Worm (Caenorhabditis elegans): ENCODE data around the gene pdha-1.
A peak's percentile ranks its signal among the peaks of the same experiment; 100 is the strongest.

pdha-1 gene

DNA sequence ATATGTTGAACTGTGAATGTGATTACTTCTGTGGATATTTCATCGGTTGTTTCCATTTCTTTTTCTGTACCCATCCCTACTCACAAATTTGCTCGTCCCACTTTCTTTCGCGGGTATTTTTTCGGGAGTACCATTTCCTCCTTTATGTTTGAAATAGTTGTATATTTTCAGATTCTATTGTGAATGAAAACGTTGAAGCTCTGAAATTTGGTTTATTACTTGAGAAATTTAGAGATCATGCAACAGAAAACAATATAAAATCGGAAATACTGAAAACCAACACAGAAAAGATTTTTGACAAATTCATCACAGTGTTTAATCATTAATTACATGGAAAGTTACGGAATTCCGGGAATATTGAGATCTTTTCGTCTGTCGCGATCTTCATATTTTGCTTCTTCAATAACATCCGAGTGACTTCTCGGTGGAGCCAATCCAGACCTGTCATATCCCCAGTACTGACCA lies 45.5 kb upstream of the pdha-1 start:
- TF ChIP-seq mdl-1 (tag; optimal IDR thresholded peaks at IDR 0.05), result no peak
- TF ChIP-seq nhr-25 (tag; optimal IDR thresholded peaks at IDR 0.05), result peak; percentile 36
- peak; percentile 15 for TF ChIP-seq F13H6.1 (tag; optimal IDR thresholded peaks at IDR 0.05)
- peak; percentile 14 for TF ChIP-seq blmp-1 (tag; optimal IDR thresholded peaks at IDR 0.05; ENCODE audit: insufficient read depth)
- TF ChIP-seq sem-4 (tag; optimal IDR thresholded peaks at IDR 0.05), result no peak
- no peak for TF ChIP-seq nhr-12 (tag; optimal IDR thresholded peaks at IDR 0.05)
- TF ChIP-seq elt-3 (tag; optimal IDR thresholded peaks at IDR 0.05), result no peak
- peak; percentile 60 for TF ChIP-seq sma-3 (GFP tag; optimal IDR thresholded peaks at IDR 0.05)
- TF ChIP-seq alr-1 (tag; optimal IDR thresholded peaks at IDR 0.05), result no peak
- peak; percentile 58 for TF ChIP-seq ztf-4 (tag; optimal IDR thresholded peaks at IDR 0.05)

DNA sequence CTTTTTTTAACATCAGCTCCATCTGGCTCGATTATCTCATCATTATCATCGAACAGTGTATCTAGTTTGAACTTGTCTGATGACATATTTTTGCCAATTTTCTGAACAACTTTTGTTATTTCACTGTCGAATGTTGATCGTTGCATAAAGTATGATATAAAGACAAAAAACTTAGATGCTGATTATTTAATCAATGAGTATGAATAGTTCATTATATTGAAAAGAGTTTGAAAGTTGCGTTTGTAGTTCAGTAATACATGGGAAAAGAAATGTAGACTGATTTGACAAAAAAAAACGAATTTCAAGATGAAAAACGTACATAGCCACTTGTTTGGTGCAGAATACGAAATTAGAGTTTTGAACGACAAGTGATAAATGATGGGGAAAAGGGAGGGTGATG lies 43.6 kb upstream of the pdha-1 start, which contains the start of gene hda-2:
Gene hda-2, minus strand, starts transcription at position 101 of the 400 bp plus-strand sequence.
- TF ChIP-seq skn-1 (tag; optimal IDR thresholded peaks at IDR 0.05), result no peak
- no peak for TF ChIP-seq nhr-6 (tag; optimal IDR thresholded peaks at IDR 0.05)
- TF ChIP-seq ceh-82 (tag; optimal IDR thresholded peaks at IDR 0.05), result no peak
- TF ChIP-seq nhr-12 (tag; optimal IDR thresholded peaks at IDR 0.05), result no peak
- TF ChIP-seq nhr-237 (tag; optimal IDR thresholded peaks at IDR 0.05), result no peak
- no peak for TF ChIP-seq ztf-11 (tag; optimal IDR thresholded peaks at IDR 0.05)
- no peak for TF ChIP-seq ztf-1 (GFP tag; conservative IDR thresholded peaks at IDR 0.05)
- no peak for TF ChIP-seq mbf-1 (tag; optimal IDR thresholded peaks at IDR 0.05)
- TF ChIP-seq F13H6.1 (tag; optimal IDR thresholded peaks at IDR 0.05), result no peak
- no peak for TF ChIP-seq egl-27 (tag; optimal IDR thresholded peaks at IDR 0.05)
- TF ChIP-seq ZK546.5 (tag; optimal IDR thresholded peaks at IDR 0.05), result no peak
- TF ChIP-seq aly-2 (tag; optimal IDR thresholded peaks at IDR 0.05), result no peak
- no peak for TF ChIP-seq alr-1 (tag; optimal IDR thresholded peaks at IDR 0.05)
- no peak for TF ChIP-seq sma-3 (GFP tag; optimal IDR thresholded peaks at IDR 0.05)
- no peak for TF ChIP-seq peb-1 (tag; optimal IDR thresholded peaks at IDR 0.05)
- no peak for TF ChIP-seq unc-39 (tag; optimal IDR thresholded peaks at IDR 0.05)
- no peak for TF ChIP-seq lin-13 (GFP tag; optimal IDR thresholded peaks at IDR 0.05)

DNA sequence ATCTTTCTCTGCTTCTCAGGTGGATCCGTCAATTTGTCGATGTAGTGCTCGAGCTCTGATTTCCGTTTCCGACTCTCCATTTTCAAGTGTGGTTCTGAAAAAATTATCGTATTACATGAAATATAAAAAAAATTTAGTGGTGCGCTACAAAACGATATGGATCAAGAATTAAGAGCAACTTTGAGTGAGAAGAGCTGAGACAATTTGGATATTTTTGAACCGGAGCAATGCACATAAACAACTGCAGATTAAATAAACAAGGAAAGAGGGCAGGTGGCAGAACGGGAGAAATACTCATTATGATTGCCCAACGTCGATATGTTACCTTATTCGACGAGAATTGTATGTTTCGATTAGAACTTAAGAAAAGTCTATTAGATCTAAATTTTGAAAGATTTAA lies 38.4 kb upstream of the pdha-1 start, which contains the start of gene swsn-7:
Gene swsn-7, minus strand, starts transcription at position 101 of the 400 bp plus-strand sequence.
- TF ChIP-seq nhr-237 (tag; optimal IDR thresholded peaks at IDR 0.05), result no peak
- no peak for TF ChIP-seq unc-62 (GFP tag; optimal IDR thresholded peaks at IDR 0.05)
- TF ChIP-seq nhr-77 (tag; optimal IDR thresholded peaks at IDR 0.05), result no peak
- no peak for TF ChIP-seq peb-1 (tag; optimal IDR thresholded peaks at IDR 0.05)
- no peak for TF ChIP-seq egl-27 (tag; optimal IDR thresholded peaks at IDR 0.05)
- no peak for TF ChIP-seq nhr-6 (tag; optimal IDR thresholded peaks at IDR 0.05)
- no peak for TF ChIP-seq lin-11 (tag; optimal IDR thresholded peaks at IDR 0.05)
- no peak for TF ChIP-seq dmd-4 (tag; optimal IDR thresholded peaks at IDR 0.05)
- no peak for TF ChIP-seq aly-2 (tag; optimal IDR thresholded peaks at IDR 0.05)
- no peak for TF ChIP-seq skn-1 (tag; optimal IDR thresholded peaks at IDR 0.05)
- no peak for TF ChIP-seq sma-3 (GFP tag; optimal IDR thresholded peaks at IDR 0.05)
- no peak for TF ChIP-seq nhr-10 (tag; optimal IDR thresholded peaks at IDR 0.05)
- no peak for TF ChIP-seq lin-39 (tag; optimal IDR thresholded peaks at IDR 0.05)
- no peak for TF ChIP-seq sma-9 (GFP tag; optimal IDR thresholded peaks at IDR 0.05)
- TF ChIP-seq sma-9 (tag; optimal IDR thresholded peaks at IDR 0.05), result no peak
- TF ChIP-seq C34F6.9 (tag; optimal IDR thresholded peaks at IDR 0.05), result no peak
- no peak for TF ChIP-seq ztf-1 (GFP tag; conservative IDR thresholded peaks at IDR 0.05)
- no peak for TF ChIP-seq mab-5 (tag; optimal IDR thresholded peaks at IDR 0.05)

DNA sequence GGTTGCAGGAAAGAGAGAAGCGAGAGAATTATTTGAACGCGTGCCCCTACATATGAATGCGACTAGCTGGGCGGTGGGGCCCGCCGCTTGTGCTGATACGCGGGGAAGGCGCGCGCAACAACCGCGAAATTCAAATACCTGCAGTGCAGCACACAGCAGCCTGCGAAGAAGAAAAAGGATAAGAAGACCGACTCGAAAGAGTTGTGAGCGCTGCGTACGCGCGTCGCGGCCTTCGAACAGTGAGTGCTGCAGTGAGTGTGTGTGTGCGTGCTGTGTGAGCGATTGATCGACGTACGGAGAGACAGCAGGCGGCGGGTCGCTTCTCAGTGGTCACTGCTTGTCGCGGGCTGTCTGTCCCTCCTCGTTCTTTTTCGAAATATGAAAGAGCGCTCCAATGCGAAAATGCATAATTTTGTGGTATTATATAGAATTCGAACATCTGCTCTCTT lies 37.8 kb upstream of the pdha-1 start:
- peak; percentile 95 for TF ChIP-seq F13H6.1 (tag; optimal IDR thresholded peaks at IDR 0.05)
- TF ChIP-seq unc-39 (tag; optimal IDR thresholded peaks at IDR 0.05), result no peak
- no peak for TF ChIP-seq nhr-12 (tag; optimal IDR thresholded peaks at IDR 0.05)
- TF ChIP-seq sem-4 (tag; optimal IDR thresholded peaks at IDR 0.05), result peak; percentile 61
- TF ChIP-seq nhr-21 (tag; optimal IDR thresholded peaks at IDR 0.05), result peak; percentile 82
- no peak for TF ChIP-seq dmd-4 (tag; optimal IDR thresholded peaks at IDR 0.05)
- no peak for TF ChIP-seq ztf-1 (GFP tag; conservative IDR thresholded peaks at IDR 0.05)
- no peak for TF ChIP-seq nhr-10 (tag; optimal IDR thresholded peaks at IDR 0.05)
- peak; percentile 78 for TF ChIP-seq zag-1 (tag; optimal IDR thresholded peaks at IDR 0.05)
- TF ChIP-seq nhr-11 (tag; optimal IDR thresholded peaks at IDR 0.05), result no peak
- no peak for TF ChIP-seq R02D3.7 (tag; optimal IDR thresholded peaks at IDR 0.05)
- TF ChIP-seq C34F6.9 (tag; optimal IDR thresholded peaks at IDR 0.05), result peak; percentile 79
- TF ChIP-seq mdl-1 (tag; optimal IDR thresholded peaks at IDR 0.05), result peak in 1 of 2 experiments; percentile 68
- TF ChIP-seq nhr-23 (tag; optimal IDR thresholded peaks at IDR 0.05), result no peak
- TF ChIP-seq ceh-16 (tag; optimal IDR thresholded peaks at IDR 0.05), result no peak
- TF ChIP-seq crh-2 (tag; optimal IDR thresholded peaks at IDR 0.05), result peak; percentile 80
- peak; percentile 34 for TF ChIP-seq sma-9 (GFP tag; optimal IDR thresholded peaks at IDR 0.05)
- no peak for TF ChIP-seq sma-9 (tag; optimal IDR thresholded peaks at IDR 0.05)
- peak; percentile 35 for TF ChIP-seq unc-62 (GFP tag; optimal IDR thresholded peaks at IDR 0.05)
- peak; percentile 59 for TF ChIP-seq gmeb-1 (tag; optimal IDR thresholded peaks at IDR 0.05)
- peak; percentile 80 for TF ChIP-seq lin-13 (GFP tag; optimal IDR thresholded peaks at IDR 0.05)
- TF ChIP-seq nhr-6 (tag; optimal IDR thresholded peaks at IDR 0.05), result peak; percentile 53
- peak; percentile 45 for TF ChIP-seq ztf-4 (tag; optimal IDR thresholded peaks at IDR 0.05)
- no peak for TF ChIP-seq nhr-77 (tag; optimal IDR thresholded peaks at IDR 0.05)
- peak; percentile 16 for TF ChIP-seq ZK546.5 (tag; optimal IDR thresholded peaks at IDR 0.05)
- no peak for TF ChIP-seq nhr-237 (tag; optimal IDR thresholded peaks at IDR 0.05)
- TF ChIP-seq skn-1 (tag; optimal IDR thresholded peaks at IDR 0.05), result no peak
- peak; percentile 85 for TF ChIP-seq nhr-129 (tag; optimal IDR thresholded peaks at IDR 0.05)
- no peak for TF ChIP-seq peb-1 (tag; optimal IDR thresholded peaks at IDR 0.05)
- TF ChIP-seq blmp-1 (tag; optimal IDR thresholded peaks at IDR 0.05; ENCODE audit: insufficient read depth), result no peak
- no peak for TF ChIP-seq ceh-82 (tag; optimal IDR thresholded peaks at IDR 0.05)
- TF ChIP-seq mbf-1 (tag; optimal IDR thresholded peaks at IDR 0.05), result no peak
- TF ChIP-seq lin-39 (tag; optimal IDR thresholded peaks at IDR 0.05), result no peak
- peak; percentile 50 for TF ChIP-seq nhr-25 (tag; optimal IDR thresholded peaks at IDR 0.05)
- TF ChIP-seq ztf-11 (tag; optimal IDR thresholded peaks at IDR 0.05), result no peak
- peak; percentile 73 for TF ChIP-seq lin-11 (tag; optimal IDR thresholded peaks at IDR 0.05)
